Fruit fly (Drosophila melanogaster) whole organism, embryonic: ENCODE measurements around the gene Wdr92.

Source experiments
- C15 ChIP-seq: fragments of 200-800 bp; sonication (Bioruptor generic); IDR thresholded peaks from 3 replicates; pipeline ENCODE4 v1.3.6; 2022; ENCODE audit warnings: missing biosample characterization, missing genetic modification characterization
- Fer1 ChIP-seq: fragments of 200-800 bp; sonication (Bioruptor generic); optimal IDR thresholded peaks from 2 replicates; lab custom pipeline; 2017; ENCODE audit warnings: missing biosample characterization, mild to moderate bottlenecking, missing genetic modification characterization
- nmo ChIP-seq: fragments of 200-800 bp; sonication (Bioruptor generic); optimal IDR thresholded peaks from 2 replicates; lab custom pipeline; 2018; ENCODE audit warnings: missing biosample characterization, mild to moderate bottlenecking, missing genetic modification characterization, moderate library complexity
- peb ChIP-seq: fragments of 200-800 bp; sonication (Bioruptor generic); IDR thresholded peaks from 2 replicates; pipeline ENCODE4 v1.3.6; 2022; ENCODE audit warnings: missing biosample characterization, missing genetic modification characterization
- rib ChIP-seq: fragments of 200-800 bp; sonication (Bioruptor generic); IDR thresholded peaks from 2 replicates; pipeline ENCODE4 v1.3.6; 2022; ENCODE audit warnings: missing biosample characterization, missing genetic modification characterization

DNA sequence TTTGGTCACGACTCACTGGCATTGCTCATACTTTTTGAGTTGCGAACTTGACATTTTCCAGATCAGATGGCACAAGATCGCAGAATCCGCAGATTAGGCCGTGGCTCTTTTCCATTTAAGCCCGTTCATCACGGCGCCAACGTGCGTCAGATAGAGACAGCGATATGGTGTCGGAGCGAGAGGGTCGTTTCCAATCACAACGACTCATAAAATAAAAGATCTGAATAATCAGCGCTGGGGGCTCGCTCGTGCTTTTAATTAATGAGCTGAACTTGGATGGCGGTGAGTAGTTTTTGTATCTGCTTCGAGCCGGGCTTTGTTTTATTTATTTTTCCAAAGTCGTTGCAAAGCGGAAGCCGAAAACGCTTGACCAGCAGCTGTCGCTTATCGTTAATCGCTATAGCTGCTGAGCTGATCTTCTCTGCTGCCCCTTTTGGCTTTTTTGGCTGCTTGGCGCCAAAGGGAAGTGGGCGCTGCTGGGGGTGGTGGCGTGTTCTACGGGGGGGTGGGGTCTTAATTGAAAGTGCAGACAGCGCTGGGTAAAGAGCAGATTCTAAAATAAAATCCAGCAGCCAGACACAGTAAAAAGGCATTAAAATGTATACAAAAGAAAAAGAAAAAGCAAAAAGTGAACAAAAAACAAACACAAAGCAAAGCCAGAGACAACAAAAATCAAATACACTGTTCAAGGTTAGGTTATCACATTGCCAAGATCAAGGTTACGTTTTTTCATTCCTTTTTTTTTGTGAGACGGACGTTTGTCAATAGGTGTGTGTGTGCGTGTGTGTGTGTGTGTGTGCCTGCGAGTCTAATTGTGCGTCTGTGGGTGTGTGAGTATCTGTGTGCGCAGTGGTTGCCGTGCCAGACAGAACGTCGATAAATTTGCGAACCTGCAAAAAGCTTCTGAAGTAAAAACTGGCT lies 14.5 kb downstream of the Wdr92 start:
- TF ChIP-seq Fer1 (GFP tag; lab: Kevin White, UChicago): no peak
- no peak for TF ChIP-seq nmo
- no peak for TF ChIP-seq peb
- no peak for TF ChIP-seq C15 (GFP tag; lab: Robert Waterston, UW)
- peak; percentile 65; the same call in 1 of the 2 replicates for TF ChIP-seq rib (GFP tag; lab: Robert Waterston, UW)
